Worm (Caenorhabditis elegans) whole organism, L4 larva: ENCODE data around the gene cut-2.
A peak's percentile ranks its signal among the peaks of the same experiment; 100 is the strongest.

Experiments
- D1046.2 ChIP-seq: fragments of 200-800 bp; sonication (Bioruptor generic); IDR thresholded peaks from 2 replicates; pipeline ENCODE4 v1.3.6; 2022; ENCODE audit warnings: missing genetic modification characterization, missing compliant biosample characterization
- F49E8.2 ChIP-seq: sonication (generic microtip); optimal IDR thresholded peaks from 2 replicates; lab custom pipeline; 2016; ENCODE audit warnings: missing compliant biosample characterization, mild to moderate bottlenecking, missing genetic modification characterization, borderline replicate concordance
- R02D3.7 ChIP-seq: fragments of 150-350 bp; sonication (generic microtip); optimal IDR thresholded peaks from 3 replicates; lab custom pipeline; 2014; ENCODE audit warnings: missing biosample characterization, missing genetic modification characterization
- T26A8.4 ChIP-seq: fragments of 200-800 bp; sonication (Bioruptor generic); IDR thresholded peaks from 2 replicates; pipeline ENCODE4 v1.3.6; 2022; ENCODE audit warnings: missing genetic modification characterization, missing compliant biosample characterization
- Y105C5A.15 ChIP-seq: fragments of 200-800 bp; sonication (Bioruptor generic); IDR thresholded peaks from 2 replicates; pipeline ENCODE4 v1.3.6; 2022; ENCODE audit warnings: missing genetic modification characterization, missing compliant biosample characterization
- Y48G9A.11 ChIP-seq: fragments of 200-800 bp; sonication (Bioruptor generic); IDR thresholded peaks from 2 replicates; pipeline ENCODE4 v1.3.6; 2022; ENCODE audit warnings: missing genetic modification reagents, missing genetic modification characterization, missing compliant biosample characterization
- ZK337.2 ChIP-seq: fragments of 200-800 bp; sonication (Bioruptor generic); IDR thresholded peaks from 2 replicates; pipeline ENCODE4 v1.3.6; 2022; ENCODE audit warnings: missing genetic modification reagents, missing genetic modification characterization, missing compliant biosample characterization
- ZK546.5 ChIP-seq, 2 experiments: sonication (generic microtip); optimal IDR thresholded peaks; 2 replicates each; lab custom pipeline; 2017; ENCODE audit warnings: missing biosample characterization in 2 of 2, missing genetic modification characterization in 2 of 2
- aha-1 ChIP-seq: fragments of 150-350 bp; peaks from one replicate; lab custom pipeline; 2014; ENCODE audit warnings: missing biosample characterization, missing genetic modification characterization
- aly-2 ChIP-seq: sonication (generic microtip); optimal IDR thresholded peaks from 2 replicates; lab custom pipeline; 2018; ENCODE audit warnings: missing biosample characterization, missing genetic modification characterization
- ama-1 ChIP-seq: fragments of 150-350 bp; optimal IDR thresholded peaks from 2 replicates; lab custom pipeline; 2014; ENCODE audit warnings: inconsistent platforms, mixed read lengths
- attf-4 ChIP-seq: sonication (generic microtip); optimal IDR thresholded peaks from 3 replicates; lab custom pipeline; 2017; ENCODE audit warnings: missing biosample characterization, missing genetic modification characterization
- ceh-20 ChIP-seq: fragments of 200-800 bp; sonication (Bioruptor generic); IDR thresholded peaks from 2 replicates; pipeline ENCODE4 v1.3.6; 2022; ENCODE audit warnings: missing genetic modification reagents, missing genetic modification characterization, missing compliant biosample characterization
- ceh-44 ChIP-seq: fragments of 200-800 bp; sonication (Bioruptor generic); IDR thresholded peaks from 2 replicates; pipeline ENCODE4 v1.3.6; 2022; ENCODE audit warnings: missing genetic modification reagents, missing genetic modification characterization, missing compliant biosample characterization
- ceh-62 ChIP-seq: sonication (generic microtip); optimal IDR thresholded peaks from 2 replicates; lab custom pipeline; 2017; ENCODE audit warnings: missing biosample characterization, missing genetic modification characterization
- ceh-82 ChIP-seq: sonication (generic microtip); optimal IDR thresholded peaks from 2 replicates; lab custom pipeline; 2017; ENCODE audit warnings: missing biosample characterization, missing genetic modification characterization
- ctbp-1 ChIP-seq: fragments of 200-800 bp; sonication (Bioruptor generic); IDR thresholded peaks from 2 replicates; pipeline ENCODE4 v1.3.6; 2022; ENCODE audit warnings: missing genetic modification reagents, missing genetic modification characterization, missing compliant biosample characterization
- daf-12 ChIP-seq: fragments of 150-350 bp; optimal IDR thresholded peaks from 2 replicates; lab custom pipeline; 2014; ENCODE audit warnings: missing biosample characterization, missing genetic modification reagents, missing genetic modification characterization
- dmd-9 ChIP-seq: fragments of 200-800 bp; sonication (Bioruptor generic); IDR thresholded peaks from 2 replicates; pipeline ENCODE4 v1.3.6; 2022; ENCODE audit warnings: missing genetic modification reagents, missing genetic modification characterization, missing compliant biosample characterization
- dve-1 ChIP-seq: sonication (generic microtip); optimal IDR thresholded peaks from 2 replicates; lab custom pipeline; 2017; ENCODE audit warnings: antibody characterized with exemption, mild to moderate bottlenecking, missing genetic modification characterization, missing compliant biosample characterization; ENCODE audit not compliant: insufficient read depth
- egl-27 ChIP-seq: sonication (generic microtip); optimal IDR thresholded peaks from 3 replicates; lab custom pipeline; 2017; ENCODE audit warnings: missing biosample characterization, missing genetic modification reagents, missing genetic modification characterization
- egl-43 ChIP-seq: fragments of 200-800 bp; sonication (Bioruptor generic); IDR thresholded peaks from 2 replicates; pipeline ENCODE4 v1.3.6; 2022; ENCODE audit warnings: missing genetic modification reagents, missing genetic modification characterization, missing compliant biosample characterization
- gei-8 ChIP-seq: fragments of 200-800 bp; sonication (Bioruptor generic); optimal IDR thresholded peaks from 2 replicates; lab custom pipeline; 2018; ENCODE audit warnings: mild to moderate bottlenecking, missing genetic modification characterization, missing compliant biosample characterization
- hlh-30 ChIP-seq: sonication (generic microtip); optimal IDR thresholded peaks from 2 replicates; lab custom pipeline; 2017; ENCODE audit warnings: antibody characterized with exemption, mild to moderate bottlenecking, missing genetic modification characterization, missing compliant biosample characterization; ENCODE audit not compliant: insufficient read depth
- hmg-1.1 ChIP-seq: fragments of 200-800 bp; sonication (Bioruptor generic); IDR thresholded peaks from 2 replicates; pipeline ENCODE4 v1.3.6; 2022; ENCODE audit warnings: missing genetic modification reagents, missing genetic modification characterization, missing compliant biosample characterization
- lin-38 ChIP-seq: fragments of 200-800 bp; sonication (Bioruptor generic); IDR thresholded peaks from 2 replicates; pipeline ENCODE4 v1.3.6; 2022; ENCODE audit warnings: missing genetic modification reagents, missing genetic modification characterization, missing compliant biosample characterization
- lin-39 ChIP-seq: fragments of 150-350 bp; optimal IDR thresholded peaks from 2 replicates; lab custom pipeline; 2014; ENCODE audit warnings: missing biosample characterization, missing genetic modification reagents, missing genetic modification characterization
- lir-3 ChIP-seq: sonication (generic microtip); optimal IDR thresholded peaks from 2 replicates; lab custom pipeline; 2016; ENCODE audit warnings: mild to moderate bottlenecking, missing genetic modification characterization, missing compliant biosample characterization
- madf-5 ChIP-seq, 2 experiments: fragments of 200-800 bp; sonication (Bioruptor generic); IDR thresholded peaks; 2 replicates each; pipeline ENCODE4 v1.3.6; 2022; ENCODE audit warnings: missing compliant biosample characterization in 2 of 2, missing genetic modification characterization in 2 of 2
- mes-2 ChIP-seq: sonication (generic microtip); optimal IDR thresholded peaks from 2 replicates; lab custom pipeline; 2016; ENCODE audit warnings: missing genotype, mild to moderate bottlenecking, missing genetic modification characterization, missing compliant biosample characterization; ENCODE audit not compliant: poor library complexity, severe bottlenecking
- mxl-2 ChIP-seq: fragments of 200-800 bp; sonication (Bioruptor generic); conservative IDR thresholded peaks from 2 replicates; pipeline ENCODE4 v1.3.6; 2022; ENCODE audit warnings: missing genetic modification reagents, missing genetic modification characterization, missing compliant biosample characterization
- mxl-3 ChIP-seq: fragments of 200-800 bp; sonication (Bioruptor generic); optimal IDR thresholded peaks from 2 replicates; lab custom pipeline; 2018; ENCODE audit warnings: mild to moderate bottlenecking, missing genetic modification characterization, missing compliant biosample characterization
- nhr-111 ChIP-seq: fragments of 200-800 bp; sonication (Bioruptor generic); optimal IDR thresholded peaks from 2 replicates; lab custom pipeline; 2018; ENCODE audit warnings: mild to moderate bottlenecking, missing genetic modification characterization, missing compliant biosample characterization
- nhr-48 ChIP-seq: sonication (generic microtip); optimal IDR thresholded peaks from 2 replicates; lab custom pipeline; 2016; ENCODE audit warnings: mild to moderate bottlenecking, missing genetic modification characterization, missing compliant biosample characterization
- nhr-76 ChIP-seq: fragments of 150-350 bp; optimal IDR thresholded peaks from 2 replicates; lab custom pipeline; 2014; ENCODE audit warnings: missing biosample characterization, missing genetic modification characterization
- pha-4 ChIP-seq, 2 experiments: fragments of 150-350 bp in 1 of 2; fragments of 200-800 bp in 1 of 2; sonication (Bioruptor generic) in 1 of 2; IDR thresholded peaks in 1 of 2; optimal IDR thresholded peaks in 1 of 2; 2 replicates each; pipeline versions ENCODE4 v1.3.6 to Lab custom; 2014 to 2022; ENCODE audit warnings: missing genetic modification characterization in 2 of 2, missing genetic modification reagents in 2 of 2, missing biosample characterization in 1 of 2, missing compliant biosample characterization in 1 of 2
- php-3 ChIP-seq: fragments of 200-800 bp; sonication (Bioruptor generic); IDR thresholded peaks from 2 replicates; pipeline ENCODE4 v1.3.6; 2022; ENCODE audit warnings: missing genetic modification reagents, missing genetic modification characterization, missing compliant biosample characterization
- saeg-2 ChIP-seq: fragments of 200-800 bp; sonication (Bioruptor generic); IDR thresholded peaks from 2 replicates; pipeline ENCODE4 v1.3.6; 2022; ENCODE audit warnings: missing genetic modification reagents, missing genetic modification characterization, missing compliant biosample characterization
- set-16 ChIP-seq: fragments of 200-800 bp; sonication (Bioruptor generic); IDR thresholded peaks from 2 replicates; pipeline ENCODE4 v1.3.6; 2022; ENCODE audit warnings: missing genetic modification reagents, missing genetic modification characterization, missing compliant biosample characterization
- snpc-1.2 ChIP-seq: fragments of 200-800 bp; sonication (Bioruptor generic); IDR thresholded peaks from 2 replicates; pipeline ENCODE4 v1.3.6; 2022; ENCODE audit warnings: missing genetic modification reagents, missing genetic modification characterization, missing compliant biosample characterization
- snpc-4 ChIP-seq: fragments of 150-350 bp; optimal IDR thresholded peaks from 2 replicates; lab custom pipeline; 2014; ENCODE audit warnings: missing biosample characterization, missing genetic modification characterization
- unc-130 ChIP-seq: sonication (generic microtip); optimal IDR thresholded peaks from 2 replicates; lab custom pipeline; 2016; ENCODE audit warnings: missing genetic modification reagents, missing genetic modification characterization, missing compliant biosample characterization
- unc-62 ChIP-seq, 3 experiments: fragments of 150-350 bp in 1 of 3; sonication (generic microtip); optimal IDR thresholded peaks in 2 of 3; peaks in 1 of 3; 1 replicate in 1 of 3; 2 replicates in 2 of 3; lab custom pipeline; 2014 to 2017; ENCODE audit warnings: missing biosample characterization in 3 of 3, missing genetic modification characterization in 3 of 3, missing genetic modification reagents in 3 of 3, missing genotype in 1 of 3
- zag-1 ChIP-seq: fragments of 150-350 bp; optimal IDR thresholded peaks from 2 replicates; lab custom pipeline; 2014; ENCODE audit warnings: missing biosample characterization, missing genetic modification characterization
- zfp-2 ChIP-seq: sonication (generic microtip); optimal IDR thresholded peaks from 2 replicates; lab custom pipeline; 2016; ENCODE audit warnings: mild to moderate bottlenecking, missing genetic modification characterization, missing compliant biosample characterization
- ztf-11 ChIP-seq: fragments of 150-350 bp; optimal IDR thresholded peaks from 2 replicates; lab custom pipeline; 2014; ENCODE audit warnings: missing biosample characterization, missing genetic modification characterization
- ztf-7 ChIP-seq: fragments of 150-350 bp; optimal IDR thresholded peaks from 2 replicates; lab custom pipeline; 2014; ENCODE audit warnings: missing biosample characterization, missing genetic modification characterization

cut-2 gene

DNA sequence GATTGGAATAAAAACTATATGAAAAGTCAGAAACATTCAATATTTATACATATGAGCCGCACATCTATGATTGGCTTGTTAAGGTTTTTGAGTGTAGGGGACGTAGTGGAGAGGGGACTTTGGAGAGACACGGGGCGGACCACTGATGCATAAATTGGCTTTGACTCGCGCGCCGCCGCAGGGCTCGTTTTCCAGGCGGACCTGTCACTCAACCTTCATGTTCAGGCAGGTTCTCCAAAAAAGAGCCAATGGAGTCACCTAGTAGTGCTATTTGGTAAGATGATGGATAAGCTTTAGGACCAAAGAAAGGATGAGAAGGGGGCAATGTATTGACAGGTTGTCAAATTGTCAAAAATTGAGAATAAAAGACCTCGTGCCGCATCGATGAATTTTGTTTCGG lies 19.8 kb upstream of the cut-2 start:
- no peak for TF ChIP-seq aly-2 (tag; lab: Kevin White, UChicago)
- TF ChIP-seq T26A8.4 (GFP tag; lab: Robert Waterston, UW): no peak
- no peak for TF ChIP-seq daf-12 (tag; lab: Kevin White, UChicago)
- peak in 1 of 2 experiments; percentile 82 for TF ChIP-seq unc-62 (GFP tag; optimal IDR thresholded peaks at IDR 0.05 in 1 of 2; lab: Kevin White, UChicago)
- no peak for TF ChIP-seq unc-62 (tag; optimal IDR thresholded peaks at IDR 0.05; lab: Kevin White, UChicago)
- 0 out of 2 replicates have a peak, but pooled peaks have one; percentile 16 for TF ChIP-seq set-16 (GFP tag; lab: Robert Waterston, UW)
- TF ChIP-seq Y105C5A.15 (GFP tag; lab: Robert Waterston, UW): no peak
- TF ChIP-seq ceh-20 (GFP tag; lab: Robert Waterston, UW): 0 out of 2 replicates have a peak, but pooled peaks have one; percentile 12
- TF ChIP-seq egl-43 (GFP tag; lab: Robert Waterston, UW): peak; percentile 55; the same call in 1 of the 2 replicates

DNA sequence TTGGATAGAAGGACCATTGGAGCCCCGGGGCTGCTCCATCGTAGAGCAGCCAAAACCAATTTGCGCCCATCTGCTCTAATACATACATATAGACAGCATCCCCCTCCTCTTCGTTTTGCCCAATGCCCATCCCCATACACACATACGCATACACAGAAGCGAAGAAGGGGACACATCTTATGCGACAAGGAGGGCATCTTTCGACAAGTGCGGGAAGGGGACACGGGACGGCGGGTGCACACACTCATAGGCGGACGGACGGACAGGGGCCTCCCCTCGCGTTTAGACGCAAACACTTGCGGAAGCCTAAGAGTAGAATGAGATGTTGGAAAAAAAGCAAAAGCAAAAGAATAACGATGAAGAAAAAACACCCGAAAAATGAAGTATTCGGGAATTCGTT lies 18.3 kb upstream of the cut-2 start:
- TF ChIP-seq Y48G9A.11: no peak
- TF ChIP-seq lin-39 (tag; lab: Kevin White, UChicago): no peak
- no peak for TF ChIP-seq snpc-1.2 (GFP tag; lab: Robert Waterston, UW)
- TF ChIP-seq ceh-44 (GFP tag; lab: Robert Waterston, UW): no peak
- TF ChIP-seq lin-38 (GFP tag; lab: Robert Waterston, UW): no peak
- TF ChIP-seq ceh-62 (tag; lab: Kevin White, UChicago): no peak
- no peak for TF ChIP-seq zag-1 (tag; lab: Kevin White, UChicago)
- 0 out of 4 replicates have a peak, but pooled peaks of 1 of the 2 experiments have one; percentile 41 for TF ChIP-seq madf-5 (GFP tag; IDR thresholded peaks at IDR 0.05; lab: Robert Waterston, UW)
- no peak for TF ChIP-seq mxl-2 (GFP tag; lab: Robert Waterston, UW)
- TF ChIP-seq zfp-2 (tag; lab: Kevin White, UChicago): no peak
- TF ChIP-seq D1046.2 (GFP tag; lab: Robert Waterston, UW): no peak
- no peak for TF ChIP-seq R02D3.7
- no peak for TF ChIP-seq attf-4 (tag; lab: Kevin White, UChicago)
- TF ChIP-seq hlh-30 (tag; lab: Kevin White, UChicago): no peak
- no peak for TF ChIP-seq dve-1 (tag; lab: Kevin White, UChicago)
- TF ChIP-seq unc-130 (GFP tag; lab: Kevin White, UChicago): no peak
- TF ChIP-seq nhr-48 (tag; lab: Kevin White, UChicago): no peak
- no peak for TF ChIP-seq egl-27 (tag; lab: Kevin White, UChicago)
- TF ChIP-seq daf-12 (tag; lab: Kevin White, UChicago): no peak
- no peak for TF ChIP-seq ZK337.2 (GFP tag; lab: Robert Waterston, UW)
- TF ChIP-seq ceh-20 (GFP tag; lab: Robert Waterston, UW): no peak
- no peak for TF ChIP-seq F49E8.2 (tag; lab: Kevin White, UChicago)
- TF ChIP-seq php-3: no peak
- TF ChIP-seq nhr-111 (GFP tag; lab: Kevin White, UChicago): no peak
- TF ChIP-seq ZK546.5 (tag; optimal IDR thresholded peaks at IDR 0.05; lab: Kevin White, UChicago): no peak
- no peak for TF ChIP-seq mxl-3 (GFP tag; lab: Kevin White, UChicago)
- TF ChIP-seq pha-4 (GFP tag; IDR thresholded peaks at IDR 0.05; lab: Robert Waterston, UW): no peak
- TF ChIP-seq pha-4 (tag; optimal IDR thresholded peaks at IDR 0.05; lab: Kevin White, UChicago): no peak
- TF ChIP-seq ceh-82: no peak
- no peak for TF ChIP-seq ztf-7 (tag; lab: Kevin White, UChicago)
- no peak for TF ChIP-seq nhr-76 (tag; lab: Kevin White, UChicago)
- TF ChIP-seq mes-2 (tag; lab: Kevin White, UChicago): peak; percentile 15
- TF ChIP-seq hmg-1.1 (GFP tag; lab: Robert Waterston, UW): peak; percentile 28
- TF ChIP-seq lir-3: no peak
- no peak for TF ChIP-seq snpc-4 (tag; lab: Kevin White, UChicago)
- no peak for TF ChIP-seq ama-1 (lab: Kevin White, UChicago)
- TF ChIP-seq set-16 (GFP tag; lab: Robert Waterston, UW): no peak; the same call in 1 of the 2 replicates
- no peak for TF ChIP-seq saeg-2
- 0 out of 2 replicates have a peak, but pooled peaks have one; percentile 43 for TF ChIP-seq ctbp-1 (GFP tag; lab: Robert Waterston, UW)
- no peak for TF ChIP-seq aha-1 (tag; lab: Kevin White, UChicago)
- TF ChIP-seq ztf-11 (tag; lab: Kevin White, UChicago): no peak
- no peak for TF ChIP-seq dmd-9 (GFP tag; lab: Robert Waterston, UW)
- TF ChIP-seq aly-2 (tag; lab: Kevin White, UChicago): no peak
- TF ChIP-seq unc-62 (GFP tag; optimal IDR thresholded peaks at IDR 0.05 in 1 of 2; lab: Kevin White, UChicago): no peak
- no peak for TF ChIP-seq unc-62 (tag; optimal IDR thresholded peaks at IDR 0.05; lab: Kevin White, UChicago)
- TF ChIP-seq gei-8 (GFP tag; lab: Kevin White, UChicago): peak; percentile 4
